Worm (Caenorhabditis elegans) whole organism, L4 larva: ENCODE measurements around the gene pipp-4P.

Source experiments
- D1046.2 ChIP-seq: fragments of 200-800 bp; sonication (Bioruptor generic); IDR thresholded peaks from 2 replicates; pipeline ENCODE4 v1.3.6; 2022; ENCODE audit warnings: missing genetic modification characterization, missing compliant biosample characterization
- Y105C5A.15 ChIP-seq: fragments of 200-800 bp; sonication (Bioruptor generic); IDR thresholded peaks from 2 replicates; pipeline ENCODE4 v1.3.6; 2022; ENCODE audit warnings: missing genetic modification characterization, missing compliant biosample characterization
- Y5F2A.4 ChIP-seq: fragments of 200-800 bp; sonication (Bioruptor generic); optimal IDR thresholded peaks from 2 replicates; lab custom pipeline; 2018; ENCODE audit warnings: mild to moderate bottlenecking, missing genetic modification characterization, missing compliant biosample characterization
- Y75B8A.6 ChIP-seq: fragments of 200-800 bp; sonication (Bioruptor generic); IDR thresholded peaks from 2 replicates; pipeline ENCODE4 v1.3.6; 2022; ENCODE audit warnings: missing genetic modification reagents, missing genetic modification characterization, missing compliant biosample characterization
- egl-43 ChIP-seq: fragments of 200-800 bp; sonication (Bioruptor generic); IDR thresholded peaks from 2 replicates; pipeline ENCODE4 v1.3.6; 2022; ENCODE audit warnings: missing genetic modification reagents, missing genetic modification characterization, missing compliant biosample characterization
- nhr-28 ChIP-seq: fragments of 150-350 bp; optimal IDR thresholded peaks from 2 replicates; lab custom pipeline; 2014; ENCODE audit warnings: missing biosample characterization, missing genetic modification characterization
- nhr-41 ChIP-seq: fragments of 200-800 bp; sonication (Bioruptor generic); IDR thresholded peaks from 2 replicates; pipeline ENCODE4 v1.3.6; 2022; ENCODE audit warnings: missing genetic modification reagents, missing genetic modification characterization, missing compliant biosample characterization
- nhr-48 ChIP-seq: sonication (generic microtip); optimal IDR thresholded peaks from 2 replicates; lab custom pipeline; 2016; ENCODE audit warnings: mild to moderate bottlenecking, missing genetic modification characterization, missing compliant biosample characterization
- nhr-77 ChIP-seq: fragments of 150-350 bp; optimal IDR thresholded peaks from 2 replicates; lab custom pipeline; 2014; ENCODE audit warnings: missing biosample characterization, missing genetic modification characterization
- saeg-2 ChIP-seq: fragments of 200-800 bp; sonication (Bioruptor generic); IDR thresholded peaks from 2 replicates; pipeline ENCODE4 v1.3.6; 2022; ENCODE audit warnings: missing genetic modification reagents, missing genetic modification characterization, missing compliant biosample characterization
- skn-1 ChIP-seq: fragments of 150-350 bp; optimal IDR thresholded peaks from 2 replicates; lab custom pipeline; 2014; ENCODE audit warnings: missing biosample characterization, missing genetic modification characterization
- snpc-4 ChIP-seq: fragments of 150-350 bp; optimal IDR thresholded peaks from 2 replicates; lab custom pipeline; 2014; ENCODE audit warnings: missing biosample characterization, missing genetic modification characterization
- unc-62 ChIP-seq, 3 experiments: fragments of 150-350 bp in 1 of 3; sonication (generic microtip); optimal IDR thresholded peaks in 2 of 3; peaks in 1 of 3; 1 replicate in 1 of 3; 2 replicates in 2 of 3; lab custom pipeline; 2014 to 2017; ENCODE audit warnings: missing biosample characterization in 3 of 3, missing genetic modification characterization in 3 of 3, missing genetic modification reagents in 3 of 3, missing genotype in 1 of 3
- zag-1 ChIP-seq: fragments of 150-350 bp; optimal IDR thresholded peaks from 2 replicates; lab custom pipeline; 2014; ENCODE audit warnings: missing biosample characterization, missing genetic modification characterization

- TF ChIP-seq snpc-4 (no peak), nhr-41 (GFP tag; lab: Robert Waterston, UW) (no peak), unc-62 (GFP tag; optimal IDR thresholded peaks at IDR 0.05 in 1 of 2; lab: Kevin White, UChicago) (peak in 1 of 2 experiments; percentile 45), unc-62 (tag; optimal IDR thresholded peaks at IDR 0.05; lab: Kevin White, UChicago) (no peak), nhr-77 (no peak), Y75B8A.6 (no peak), D1046.2 (GFP tag; lab: Robert Waterston, UW) (no peak), skn-1 (tag; lab: Kevin White, UChicago) (no peak), saeg-2 (no peak), Y105C5A.15 (GFP tag; lab: Robert Waterston, UW) (no peak), nhr-48 (tag; lab: Kevin White, UChicago) (no peak), nhr-28 (tag; lab: Kevin White, UChicago) (no peak), zag-1 (tag; lab: Kevin White, UChicago) (no peak), egl-43 (no peak), Y5F2A.4 (GFP tag; lab: Kevin White, UChicago) (no peak)
Measured at ce11 chrIII:2805084-2805483, 14.0 kb upstream of the pipp-4P start, which contains the start of gene Y71H2AM.3.
